Fruit fly (Drosophila melanogaster): ENCODE data around the gene CG32643.

The CG32643 gene

dm6 chrX:12986948-12987450 lies 2.7 kb downstream of the CG32643 start (continued):
- TF ChIP-seq CG34224 (GFP tag; IDR thresholded peaks at IDR 0.05; ENCODE audit: partially characterized antibody), result no peak

dm6 chrX:12988025-12988801 lies 3.9 kb downstream of the CG32643 start, which contains the start of gene rsh:
Gene rsh, plus strand, starts transcription at chrX:12988615.
- TF ChIP-seq Hr3 (GFP tag; optimal IDR thresholded peaks at IDR 0.05), result no peak
- TF ChIP-seq CG15514 (GFP tag; optimal IDR thresholded peaks at IDR 0.05), result no peak
- peak; percentile 30 for TF ChIP-seq CG11504 (tag; optimal IDR thresholded peaks at IDR 0.05)
- no peak for TF ChIP-seq Stat92E (GFP tag; optimal IDR thresholded peaks at IDR 0.05)
- TF ChIP-seq lmd (GFP tag; IDR thresholded peaks at IDR 0.05), result no peak
- TF ChIP-seq CG1603 (tag; optimal IDR thresholded peaks at IDR 0.05), result no peak
- peak; percentile 16 for TF ChIP-seq Ets65A (GFP tag)
- peak; percentile 9 for TF ChIP-seq CG18599 (GFP tag; optimal IDR thresholded peaks at IDR 0.05)
- peak; percentile 58 for TF ChIP-seq Nf-YC (tag; optimal IDR thresholded peaks at IDR 0.05)
- TF ChIP-seq fd96Cb (tag; optimal IDR thresholded peaks at IDR 0.05), result no peak
- TF ChIP-seq abd-A (tag; optimal IDR thresholded peaks at IDR 0.05), result peak; percentile 59
- no peak for TF ChIP-seq CG17829 (tag; optimal IDR thresholded peaks at IDR 0.05)
- TF ChIP-seq Jarid2 (GFP tag; optimal IDR thresholded peaks at IDR 0.05), result no peak
- no peak for TF ChIP-seq CG4282 (GFP tag; optimal IDR thresholded peaks at IDR 0.05)
- TF ChIP-seq scrt (GFP tag; optimal IDR thresholded peaks at IDR 0.05), result peak; percentile 98
- TF ChIP-seq Deaf1 (tag; optimal IDR thresholded peaks at IDR 0.05), result peak; percentile 91
- TF ChIP-seq fd102C (GFP tag; optimal IDR thresholded peaks at IDR 0.05), result no peak
- TF ChIP-seq Adf1 (GFP tag; IDR thresholded peaks at IDR 0.05), result peak; percentile 84

dm6 chrX:13004779-13005178 lies 20.5 kb downstream of the CG32643 start, which contains the start of gene CG15719:
Gene CG15719, minus strand, starts transcription at chrX:13004879.
- TF ChIP-seq CG7786 (GFP tag; optimal IDR thresholded peaks at IDR 0.05) (no peak), CG10979 (tag; optimal IDR thresholded peaks at IDR 0.05) (no peak), kni (GFP tag; optimal IDR thresholded peaks at IDR 0.05) (no peak), abd-A (tag; optimal IDR thresholded peaks at IDR 0.05) (no peak), Neu2 (GFP tag; optimal IDR thresholded peaks at IDR 0.05; ENCODE audit: borderline replicate concordance) (no peak), NK7.1 (GFP tag; optimal IDR thresholded peaks at IDR 0.05) (no peak), sens-2 (GFP tag; IDR thresholded peaks at IDR 0.05) (no peak), ftz-f1 (GFP tag; optimal IDR thresholded peaks at IDR 0.05) (no peak), bsh (GFP tag; optimal IDR thresholded peaks at IDR 0.05) (no peak), BtbVII (GFP tag; optimal IDR thresholded peaks at IDR 0.05) (no peak), CG10462 (GFP tag; optimal IDR thresholded peaks at IDR 0.05) (no peak), CG4730 (GFP tag; IDR thresholded peaks at IDR 0.05) (no peak), kah (GFP tag; optimal IDR thresholded peaks at IDR 0.05) (no peak), pum (GFP tag; optimal IDR thresholded peaks at IDR 0.05) (no peak), jumu (GFP tag; optimal IDR thresholded peaks at IDR 0.05) (no peak)

dm6 chrX:13012289-13012688 lies 28.0 kb downstream of the CG32643 start:
- peak; percentile 54; the same call in 1 of the 2 replicates for TF ChIP-seq crol (GFP tag; IDR thresholded peaks at IDR 0.05)
- peak; percentile 6 for TF ChIP-seq mirr (GFP tag; optimal IDR thresholded peaks at IDR 0.05)
- TF ChIP-seq sqz (GFP tag; optimal IDR thresholded peaks at IDR 0.05), result peak; percentile 34
- TF ChIP-seq jumu (GFP tag; optimal IDR thresholded peaks at IDR 0.05), result no peak
- peak; percentile 97 for TF ChIP-seq scrt (GFP tag; optimal IDR thresholded peaks at IDR 0.05)
- TF ChIP-seq trem (tag; optimal IDR thresholded peaks at IDR 0.05), result no peak
- peak; percentile 92 for TF ChIP-seq abd-A (tag; optimal IDR thresholded peaks at IDR 0.05)

Data from whole organism, embryonic.